Fruit fly (Drosophila melanogaster) whole organism, embryonic: ENCODE results near the gene Cyt-c-d.

Experiments used
- ATbp ChIP-seq: fragments of 200-800 bp; sonication (Bioruptor generic); optimal IDR thresholded peaks from 2 replicates; lab custom pipeline; 2017; ENCODE audit warnings: missing biosample characterization, mild to moderate bottlenecking, missing genetic modification characterization, missing genetic modification reagents
- Asciz ChIP-seq: fragments of 200-800 bp; sonication (Bioruptor generic); optimal IDR thresholded peaks from 2 replicates; lab custom pipeline; 2017; ENCODE audit warnings: missing biosample characterization, mild to moderate bottlenecking, missing genetic modification characterization, missing genetic modification reagents
- Awh ChIP-seq: fragments of 200-800 bp; sonication (Bioruptor generic); IDR thresholded peaks from 2 replicates; pipeline ENCODE4, ENCODE4 v1.3.6; 2022; ENCODE audit warnings: missing biosample characterization, missing genetic modification characterization
- B-H2 ChIP-seq: fragments of 200-800 bp; sonication (Bioruptor generic); optimal IDR thresholded peaks from 2 replicates; lab custom pipeline; 2018; ENCODE audit warnings: missing biosample characterization, mild to moderate bottlenecking, missing genetic modification characterization
- Bdp1 ChIP-seq: fragments of 200-800 bp; sonication (Bioruptor generic); optimal IDR thresholded peaks from 3 replicates; lab custom pipeline; 2016; ENCODE audit warnings: missing biosample characterization, missing genetic modification characterization
- CG10431 ChIP-seq: fragments of 200-800 bp; sonication (Bioruptor generic); optimal IDR thresholded peaks from 3 replicates; lab custom pipeline; 2018; ENCODE audit warnings: missing biosample characterization, mild to moderate bottlenecking, missing genetic modification characterization
- CG11695 ChIP-seq: fragments of 200-800 bp; sonication (Bioruptor generic); IDR thresholded peaks from 3 replicates; pipeline ENCODE4 v1.3.6; 2022; ENCODE audit warnings: missing biosample characterization, missing genetic modification characterization
- CG13287 ChIP-seq: fragments of 200-800 bp; sonication (Bioruptor generic); IDR thresholded peaks from 2 replicates; pipeline ENCODE4 v1.3.6; 2022; ENCODE audit warnings: missing biosample characterization, missing genetic modification characterization; ENCODE audit not compliant: partially characterized antibody
- CG13424 ChIP-seq: fragments of 200-800 bp; sonication (Bioruptor generic); optimal IDR thresholded peaks from 2 replicates; lab custom pipeline; 2019; ENCODE audit warnings: missing biosample characterization, mild to moderate bottlenecking, missing genetic modification characterization, moderate library complexity
- CG14014 ChIP-seq: fragments of 200-800 bp; sonication (Bioruptor generic); IDR thresholded peaks from 2 replicates; pipeline ENCODE4 v1.3.6; 2022; ENCODE audit warnings: missing biosample characterization, missing genetic modification characterization
- CG15269 ChIP-seq: fragments of 200-800 bp; sonication (Bioruptor generic); optimal IDR thresholded peaks from 2 replicates; lab custom pipeline; 2018; ENCODE audit warnings: missing biosample characterization, mild to moderate bottlenecking, missing genetic modification characterization, moderate library complexity
- CG1603 ChIP-seq: fragments of 200-800 bp; sonication (Bioruptor generic); optimal IDR thresholded peaks from 2 replicates; lab custom pipeline; 2019; ENCODE audit warnings: missing biosample characterization, mild to moderate bottlenecking, missing genetic modification characterization, moderate library complexity
- CG17385 ChIP-seq: fragments of 200-800 bp; sonication (Bioruptor generic); optimal IDR thresholded peaks from 3 replicates; lab custom pipeline; 2018; ENCODE audit warnings: missing biosample characterization, mild to moderate bottlenecking, missing genetic modification characterization
- CG17568 ChIP-seq: fragments of 200-800 bp; sonication (Bioruptor generic); optimal IDR thresholded peaks from 2 replicates; lab custom pipeline; 2018; ENCODE audit warnings: missing biosample characterization, mild to moderate bottlenecking, missing genetic modification characterization, moderate library complexity
- CG2875 ChIP-seq: fragments of 200-800 bp; sonication (Bioruptor generic); optimal IDR thresholded peaks from 2 replicates; lab custom pipeline; 2017; ENCODE audit warnings: missing biosample characterization, mild to moderate bottlenecking, missing genetic modification characterization, missing genetic modification reagents
- CG4360 ChIP-seq: fragments of 200-800 bp; sonication (Bioruptor generic); IDR thresholded peaks from 2 replicates; pipeline ENCODE4 v1.3.6; 2022; ENCODE audit warnings: missing biosample characterization, missing genetic modification characterization
- CG4617 ChIP-seq: fragments of 200-800 bp; sonication (Bioruptor generic); optimal IDR thresholded peaks from 3 replicates; lab custom pipeline; 2016; ENCODE audit warnings: missing biosample characterization, missing genetic modification characterization, borderline replicate concordance
- CG6654 ChIP-seq: fragments of 200-800 bp; sonication (Bioruptor generic); optimal IDR thresholded peaks from 2 replicates; lab custom pipeline; 2017; ENCODE audit warnings: missing biosample characterization, mild to moderate bottlenecking, missing genetic modification characterization
- CG6765 ChIP-seq: fragments of 200-800 bp; sonication (Bioruptor generic); optimal IDR thresholded peaks from 3 replicates; lab custom pipeline; 2017; ENCODE audit warnings: missing biosample characterization, mild to moderate bottlenecking, missing genetic modification characterization
- CG7786 ChIP-seq: fragments of 200-800 bp; sonication (Bioruptor generic); optimal IDR thresholded peaks from 2 replicates; lab custom pipeline; 2016; ENCODE audit warnings: missing biosample characterization, missing genetic modification characterization
- CG8290 ChIP-seq, 3 experiments: fragments of 200-800 bp; sonication (Bioruptor generic); optimal IDR thresholded peaks; 2 replicates each; lab custom pipeline; 2016 to 2019; ENCODE audit warnings: missing biosample characterization in 3 of 3, missing genetic modification characterization in 3 of 3, mild to moderate bottlenecking in 2 of 3, moderate library complexity in 1 of 3
- HLH54F ChIP-seq: fragments of 200-800 bp; sonication (Bioruptor generic); optimal IDR thresholded peaks from 3 replicates; lab custom pipeline; 2016; ENCODE audit warnings: missing biosample characterization, missing genetic modification characterization
- Hsf ChIP-seq: fragments of 200-800 bp; sonication (Bioruptor generic); optimal IDR thresholded peaks from 3 replicates; lab custom pipeline; 2016; ENCODE audit warnings: missing biosample characterization, missing genetic modification characterization
- Med ChIP-seq: fragments of 200-800 bp; sonication (Bioruptor generic); peaks from one replicate; lab custom pipeline; 2016; ENCODE audit warnings: missing biosample characterization, missing genetic modification characterization, mild to moderate bottlenecking, inconsistent platforms, moderate library complexity
- NC2α ChIP-seq: fragments of 200-800 bp; sonication (Bioruptor generic); optimal IDR thresholded peaks from 2 replicates; lab custom pipeline; 2016; ENCODE audit warnings: missing biosample characterization, missing genetic modification characterization
- NC2β ChIP-seq: fragments of 200-800 bp; sonication (Bioruptor generic); optimal IDR thresholded peaks from 2 replicates; lab custom pipeline; 2016; ENCODE audit warnings: missing biosample characterization, missing genetic modification characterization
- Oli ChIP-seq: fragments of 200-800 bp; sonication (Bioruptor generic); optimal IDR thresholded peaks from 2 replicates; lab custom pipeline; 2018; ENCODE audit warnings: missing biosample characterization, mild to moderate bottlenecking, missing genetic modification characterization, moderate library complexity
- Optix ChIP-seq: fragments of 200-800 bp; sonication (Bioruptor generic); IDR thresholded peaks from 3 replicates; pipeline ENCODE4 v1.3.6; 2022; ENCODE audit warnings: missing biosample characterization, missing genetic modification characterization
- Six4 ChIP-seq: fragments of 200-800 bp; sonication (Bioruptor generic); optimal IDR thresholded peaks from 2 replicates; lab custom pipeline; 2016; ENCODE audit warnings: missing biosample characterization, missing genetic modification characterization
- Spps ChIP-seq: fragments of 200-800 bp; sonication (Bioruptor generic); optimal IDR thresholded peaks from 2 replicates; lab custom pipeline; 2018; ENCODE audit warnings: missing biosample characterization, mild to moderate bottlenecking, missing genetic modification characterization
- Xrp1 ChIP-seq: fragments of 200-800 bp; sonication (Bioruptor generic); IDR thresholded peaks from 2 replicates; pipeline ENCODE4 v1.3.6; 2022; ENCODE audit warnings: missing biosample characterization, missing genetic modification characterization
- aop ChIP-seq: fragments of 200-800 bp; sonication (Bioruptor generic); IDR thresholded peaks from 2 replicates; pipeline ENCODE4 v1.3.6; 2022; ENCODE audit warnings: missing biosample characterization, missing genetic modification characterization
- ap ChIP-seq: fragments of 200-800 bp; sonication (Bioruptor generic); IDR thresholded peaks from 2 replicates; pipeline ENCODE4 v1.3.6; 2022; ENCODE audit warnings: missing biosample characterization, missing genetic modification characterization
- ci ChIP-seq: fragments of 200-800 bp; sonication (Bioruptor generic); IDR thresholded peaks from 3 replicates; pipeline ENCODE4 v1.3.6; 2022; ENCODE audit warnings: missing biosample characterization, missing genetic modification characterization
- esg ChIP-seq: fragments of 200-800 bp; sonication (Bioruptor generic); conservative IDR thresholded peaks from 2 replicates; pipeline ENCODE4 v1.3.6; 2022; ENCODE audit warnings: missing biosample characterization, missing genetic modification characterization
- eve ChIP-seq, 2 experiments: fragments of >200 bp; optimal IDR thresholded peaks; 2 replicates each; lab custom pipeline; 2017; ENCODE audit warnings: missing biosample characterization in 2 of 2, missing genetic modification characterization in 2 of 2
- fru ChIP-seq: fragments of >200 bp; optimal IDR thresholded peaks from 2 replicates; lab custom pipeline; 2017
- kni ChIP-seq: fragments of 200-800 bp; sonication (Bioruptor generic); optimal IDR thresholded peaks from 3 replicates; lab custom pipeline; 2017; ENCODE audit warnings: mild to moderate bottlenecking, missing biosample characterization, missing genetic modification reagents, missing genetic modification characterization
- nau ChIP-seq: fragments of 200-800 bp; sonication (Bioruptor generic); optimal IDR thresholded peaks from 3 replicates; lab custom pipeline; 2017; ENCODE audit warnings: missing biosample characterization, mild to moderate bottlenecking, missing genetic modification characterization, missing genetic modification reagents
- pita ChIP-seq: fragments of 200-800 bp; sonication (Bioruptor generic); optimal IDR thresholded peaks from 2 replicates; lab custom pipeline; 2017; ENCODE audit warnings: missing biosample characterization, mild to moderate bottlenecking, missing genetic modification characterization
- run ChIP-seq: fragments of 200-800 bp; sonication (Bioruptor generic); optimal IDR thresholded peaks from 3 replicates; lab custom pipeline; 2018; ENCODE audit warnings: missing biosample characterization, mild to moderate bottlenecking, missing genetic modification characterization
- salm ChIP-seq: fragments of 200-800 bp; sonication (Bioruptor generic); optimal IDR thresholded peaks from 2 replicates; lab custom pipeline; 2018; ENCODE audit warnings: missing biosample characterization, mild to moderate bottlenecking, missing genetic modification characterization
- sens ChIP-seq: fragments of 200-800 bp; sonication (Bioruptor generic); peaks from one replicate; lab custom pipeline; 2016; ENCODE audit warnings: missing biosample characterization, missing genetic modification characterization
- tup ChIP-seq: fragments of 200-800 bp; sonication (Bioruptor generic); optimal IDR thresholded peaks from 2 replicates; lab custom pipeline; 2016; ENCODE audit warnings: missing biosample characterization, mild to moderate bottlenecking, missing genetic modification characterization, moderate library complexity
- twi ChIP-seq: fragments of 200-800 bp; optimal IDR thresholded peaks from 2 replicates; lab custom pipeline; 2019; ENCODE audit warnings: missing biosample characterization, mild to moderate bottlenecking, missing genetic modification characterization, moderate library complexity
- vvl ChIP-seq: fragments of 200-800 bp; sonication (Bioruptor generic); IDR thresholded peaks from 2 replicates; pipeline ENCODE4 v1.3.6; 2022; ENCODE audit warnings: missing biosample characterization, missing genetic modification characterization

Gene Cyt-c-d

dm6 chr2L:16709693-16710092 lies 6.0 kb upstream of the Cyt-c-d start (continued):
- TF ChIP-seq Spps (tag; lab: Kevin White, UChicago) (no peak), CG8290 (GFP tag; optimal IDR thresholded peaks at IDR 0.05; lab: Kevin White, UChicago) (peak; percentile 15), CG8290 (tag; optimal IDR thresholded peaks at IDR 0.05; lab: Kevin White, UChicago) (peak in 1 of 2 experiments; percentile 52), CG6765 (GFP tag; lab: Kevin White, UChicago) (no peak)

DNA sequence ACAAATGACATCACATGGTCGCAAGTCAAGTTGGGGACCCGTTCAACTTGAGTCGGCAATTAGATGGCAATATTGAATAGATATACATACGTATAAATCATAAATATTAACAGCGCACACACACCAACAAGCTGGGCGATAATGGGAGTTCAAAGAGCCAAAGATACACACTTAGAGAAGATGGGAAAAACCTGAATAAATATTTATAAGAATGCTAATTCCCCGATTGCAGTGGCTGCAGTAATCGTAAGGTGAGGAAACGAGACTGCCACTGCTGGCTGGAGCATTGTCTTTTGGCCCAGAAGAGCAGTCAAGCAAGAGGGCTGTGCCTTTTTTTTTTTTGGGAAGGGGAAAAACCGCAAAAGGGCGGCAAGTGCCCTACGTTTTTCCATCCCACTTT lies 5.5 kb upstream of the Cyt-c-d start:
- 0 out of 3 replicates have a peak, but pooled peaks have one; percentile 12 for TF ChIP-seq Optix (GFP tag; lab: Robert Waterston, UW)
- TF ChIP-seq aop (GFP tag; lab: Robert Waterston, UW), result no peak
- TF ChIP-seq sens (GFP tag; lab: Kevin White, UChicago), result peak; percentile 60
- peak; percentile 62 for TF ChIP-seq Med
- TF ChIP-seq CG17568, result peak; percentile 32
- TF ChIP-seq Bdp1 (GFP tag; lab: Kevin White, UChicago), result no peak
- peak; percentile 8 for TF ChIP-seq salm (tag; lab: Kevin White, UChicago)
- TF ChIP-seq vvl (GFP tag; lab: Robert Waterston, UW), result peak; percentile 60; the same call in 1 of the 2 replicates

DNA sequence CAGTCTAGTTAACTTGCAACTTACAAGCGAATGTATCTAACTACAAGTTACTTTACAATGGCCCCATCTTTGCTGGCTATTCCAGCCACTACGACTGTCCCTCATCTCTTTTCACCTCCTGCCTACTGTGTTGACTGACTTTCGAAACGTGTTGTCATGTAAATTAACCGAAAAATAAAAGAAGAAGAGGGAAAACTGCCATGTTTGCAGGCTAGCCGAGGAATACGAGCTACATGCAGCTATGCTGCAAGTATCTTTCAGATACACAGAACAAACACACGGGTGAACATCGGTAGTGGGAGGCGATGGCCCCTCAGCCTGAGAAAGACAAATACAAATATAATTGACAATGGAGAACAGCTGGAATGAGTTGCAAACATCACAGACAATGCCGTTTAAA lies 5.0 kb upstream of the Cyt-c-d start:
- TF ChIP-seq Xrp1 (GFP tag; lab: Robert Waterston, UW) (0 out of 2 replicates have a peak, but pooled peaks have one; percentile 11), eve (GFP tag; optimal IDR thresholded peaks at IDR 0.05; lab: Kevin White, UChicago) (peak in 1 of 2 experiments; percentile 31), kni (GFP tag; lab: Kevin White, UChicago) (peak; percentile 68), CG4617 (GFP tag; lab: Kevin White, UChicago) (no peak), CG11695 (GFP tag; lab: Robert Waterston, UW) (0 out of 3 replicates have a peak, but pooled peaks have one; percentile 9), CG4360 (GFP tag; lab: Robert Waterston, UW) (0 out of 2 replicates have a peak, but pooled peaks have one; percentile 14), CG2875 (GFP tag; lab: Kevin White, UChicago) (peak; percentile 18), ATbp (peak; percentile 35), CG17385 (GFP tag; lab: Kevin White, UChicago) (peak; percentile 25), Oli (tag; lab: Kevin White, UChicago) (no peak), Awh (GFP tag; lab: Robert Waterston, UW) (peak; percentile 20; the same call in 1 of the 2 replicates), esg (GFP tag; lab: Robert Waterston, UW) (no peak), ci (0 out of 3 replicates have a peak, but pooled peaks have one; percentile 38), nau (GFP tag; lab: Kevin White, UChicago) (peak; percentile 18), Med (peak; percentile 14), Asciz (GFP tag; lab: Kevin White, UChicago) (peak; percentile 25), CG1603 (tag; lab: Kevin White, UChicago) (peak; percentile 6), CG10431 (GFP tag; lab: Kevin White, UChicago) (peak; percentile 86), B-H2 (GFP tag; lab: Kevin White, UChicago) (no peak)

DNA sequence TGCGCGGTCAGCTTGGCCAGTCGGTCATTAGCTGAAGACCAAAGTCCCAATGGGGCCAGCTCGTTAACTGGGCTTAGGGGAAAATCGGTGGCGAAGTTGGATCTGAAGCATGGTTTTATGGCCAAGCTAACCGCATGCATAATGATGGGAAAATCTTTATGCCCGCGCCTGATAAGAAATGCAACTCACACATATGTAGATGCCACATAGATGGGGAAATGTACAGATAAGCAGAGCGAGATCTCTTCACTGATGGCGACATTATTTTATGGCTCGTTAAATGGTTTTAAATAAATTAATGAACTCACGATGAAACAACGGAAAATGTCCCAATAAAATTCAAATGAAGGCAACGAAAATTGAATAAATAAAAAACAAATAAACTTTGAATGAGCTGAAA lies 3.8 kb upstream of the Cyt-c-d start:
- TF ChIP-seq CG7786 (no peak), HLH54F (GFP tag; lab: Kevin White, UChicago) (no peak), CG4617 (GFP tag; lab: Kevin White, UChicago) (no peak), CG14014 (no peak), run (tag; lab: Kevin White, UChicago) (peak; percentile 54), Hsf (GFP tag; lab: Kevin White, UChicago) (no peak), NC2α (GFP tag; lab: Kevin White, UChicago) (no peak), ap (GFP tag; lab: Robert Waterston, UW) (no peak), fru (lab: Kevin White, UChicago) (no peak), CG6654 (no peak), CG15269 (tag; lab: Kevin White, UChicago) (no peak), pita (no peak), CG13424 (tag; lab: Kevin White, UChicago) (no peak), tup (GFP tag; lab: Kevin White, UChicago) (no peak), twi (tag; lab: Kevin White, UChicago) (no peak), NC2β (no peak), eve (GFP tag; optimal IDR thresholded peaks at IDR 0.05; lab: Kevin White, UChicago) (peak in 1 of 2 experiments; percentile 28), Six4 (GFP tag; lab: Kevin White, UChicago) (no peak), CG13287 (GFP tag; lab: Robert Waterston, UW) (no peak)
